Worm (Caenorhabditis elegans) whole organism, young adult: ENCODE results near the gene C05A2.4.

ENCODE experiments used
- B0019.2 ChIP-seq: fragments of 200-800 bp; sonication (Bioruptor generic); conservative IDR thresholded peaks from 2 replicates; pipeline ENCODE4 v1.3.6; 2022; ENCODE audit warnings: missing genetic modification reagents, missing genetic modification characterization, missing compliant biosample characterization
- B0035.1 ChIP-seq: sonication (generic microtip); optimal IDR thresholded peaks from 2 replicates; lab custom pipeline; 2016; ENCODE audit warnings: missing genetic modification characterization, mild to moderate bottlenecking, missing compliant biosample characterization, missing genotype, missing genetic modification reagents
- B0261.1 ChIP-seq: sonication (generic microtip); optimal IDR thresholded peaks from 2 replicates; lab custom pipeline; 2016; ENCODE audit warnings: mild to moderate bottlenecking, missing genetic modification characterization, moderate library complexity, missing compliant biosample characterization
- B0336.3 ChIP-seq: fragments of 200-800 bp; sonication (Bioruptor generic); IDR thresholded peaks from 2 replicates; pipeline ENCODE4 v1.3.6; 2022; ENCODE audit warnings: missing genetic modification characterization, missing compliant biosample characterization
- C06A6.2 ChIP-seq: fragments of 200-800 bp; sonication (Bioruptor generic); conservative IDR thresholded peaks from 2 replicates; pipeline ENCODE4 v1.3.6; 2022; ENCODE audit warnings: missing genetic modification characterization, missing compliant biosample characterization
- C17E4.6 ChIP-seq: fragments of 200-800 bp; sonication (Bioruptor generic); IDR thresholded peaks from 2 replicates; pipeline ENCODE4 v1.3.6; 2022; ENCODE audit warnings: missing genetic modification reagents, missing genetic modification characterization, missing compliant biosample characterization
- D2030.7 ChIP-seq: fragments of 200-800 bp; sonication (Bioruptor generic); IDR thresholded peaks from 2 replicates; pipeline ENCODE4 v1.3.6; 2022; ENCODE audit warnings: missing genetic modification reagents, missing genetic modification characterization, missing compliant biosample characterization
- F37B4.10 ChIP-seq: fragments of 200-800 bp; sonication (Bioruptor generic); IDR thresholded peaks from 2 replicates; pipeline ENCODE4 v1.3.6; 2022; ENCODE audit warnings: missing genetic modification characterization, missing compliant biosample characterization
- F49E8.2 ChIP-seq: sonication (generic microtip); optimal IDR thresholded peaks from 3 replicates; lab custom pipeline; 2017; ENCODE audit warnings: missing genetic modification characterization, mild to moderate bottlenecking, missing compliant biosample characterization, antibody characterized with exemption, moderate library complexity; ENCODE audit not compliant: insufficient read depth
- F55B11.4 ChIP-seq: sonication (generic microtip); optimal IDR thresholded peaks from 2 replicates; lab custom pipeline; 2016; ENCODE audit warnings: missing compliant biosample characterization, missing genetic modification characterization, borderline replicate concordance; ENCODE audit not compliant: insufficient read depth
- Y53F4B.3 ChIP-seq: fragments of 200-800 bp; sonication (Bioruptor generic); IDR thresholded peaks from 2 replicates; pipeline ENCODE4 v1.3.6; 2022; ENCODE audit warnings: missing genetic modification reagents, missing genetic modification characterization, missing compliant biosample characterization
- Y53G8AR.9 ChIP-seq: fragments of 200-800 bp; sonication (Bioruptor generic); conservative IDR thresholded peaks from 2 replicates; pipeline ENCODE4 v1.3.6; 2022; ENCODE audit warnings: missing genetic modification reagents, missing genetic modification characterization, missing compliant biosample characterization
- Y56A3A.18 ChIP-seq: fragments of 200-800 bp; sonication (Bioruptor generic); IDR thresholded peaks from 2 replicates; pipeline ENCODE4 v1.3.6; 2022; ENCODE audit warnings: missing genetic modification reagents, missing genetic modification characterization, missing compliant biosample characterization
- ZK185.1 ChIP-seq: sonication (generic microtip); optimal IDR thresholded peaks from 2 replicates; lab custom pipeline; 2016; ENCODE audit warnings: mild to moderate bottlenecking, missing genetic modification characterization, missing compliant biosample characterization; ENCODE audit not compliant: poor library complexity, severe bottlenecking
- akir-1 ChIP-seq: fragments of 200-800 bp; sonication (Bioruptor generic); optimal IDR thresholded peaks from 2 replicates; lab custom pipeline; 2018; ENCODE audit warnings: mild to moderate bottlenecking, missing genetic modification characterization, moderate library complexity, missing compliant biosample characterization
- ama-1 ChIP-seq, 3 experiments: fragments of 150-350 bp in 1 of 3; sonication (generic microtip) in 2 of 3; optimal IDR thresholded peaks; 2 replicates each; lab custom pipeline; 2014 to 2018; ENCODE audit warnings: missing biosample characterization in 2 of 3, missing genetic modification characterization in 2 of 3, missing genetic modification reagents in 2 of 3
- attf-3 ChIP-seq: fragments of 200-800 bp; sonication (Bioruptor generic); conservative IDR thresholded peaks from 2 replicates; pipeline ENCODE4 v1.3.6; 2022; ENCODE audit warnings: missing genetic modification reagents, missing genetic modification characterization, missing compliant biosample characterization
- attf-6 ChIP-seq: fragments of 200-800 bp; sonication (Bioruptor generic); IDR thresholded peaks from 2 replicates; pipeline ENCODE4 v1.3.6; 2022; ENCODE audit warnings: missing genetic modification reagents, missing genetic modification characterization, missing compliant biosample characterization
- ceh-27 ChIP-seq: fragments of 200-800 bp; sonication (Bioruptor generic); optimal IDR thresholded peaks from 2 replicates; lab custom pipeline; 2018; ENCODE audit warnings: mild to moderate bottlenecking, missing genetic modification characterization, moderate library complexity, missing compliant biosample characterization
- dpl-1 ChIP-seq: fragments of 150-350 bp; optimal IDR thresholded peaks from 2 replicates; lab custom pipeline; 2014; ENCODE audit warnings: missing biosample characterization, missing genetic modification reagents, missing genetic modification characterization
- efl-1 ChIP-seq: fragments of 150-350 bp; optimal IDR thresholded peaks from 2 replicates; lab custom pipeline; 2014; ENCODE audit warnings: missing biosample characterization, missing genetic modification reagents, missing genetic modification characterization
- egl-18 ChIP-seq: fragments of 200-800 bp; sonication (Bioruptor generic); IDR thresholded peaks from 2 replicates; pipeline ENCODE4 v1.3.6; 2022; ENCODE audit warnings: missing genetic modification reagents, missing genetic modification characterization, missing compliant biosample characterization
- egl-44 ChIP-seq: fragments of 200-800 bp; sonication (Bioruptor generic); IDR thresholded peaks from 2 replicates; pipeline ENCODE4 v1.3.6; 2022; ENCODE audit warnings: missing genetic modification reagents, missing genetic modification characterization, missing compliant biosample characterization
- egrh-3 ChIP-seq: fragments of 200-800 bp; sonication (Bioruptor generic); IDR thresholded peaks from 2 replicates; pipeline ENCODE4 v1.3.6; 2022; ENCODE audit warnings: missing genetic modification reagents, missing genetic modification characterization, missing compliant biosample characterization
- fkh-3 ChIP-seq: sonication (generic microtip); optimal IDR thresholded peaks from 2 replicates; lab custom pipeline; 2016; ENCODE audit warnings: mild to moderate bottlenecking, missing genetic modification characterization, missing compliant biosample characterization
- hlh-26 ChIP-seq: fragments of 200-800 bp; sonication (Bioruptor generic); conservative IDR thresholded peaks from 2 replicates; pipeline ENCODE4 v1.3.6; 2022; ENCODE audit warnings: missing genetic modification reagents, missing genetic modification characterization, missing compliant biosample characterization
- hmg-1.2 ChIP-seq: fragments of 200-800 bp; sonication (Bioruptor generic); IDR thresholded peaks from 2 replicates; pipeline ENCODE4 v1.3.6; 2022; ENCODE audit warnings: missing genetic modification reagents, missing genetic modification characterization, missing compliant biosample characterization
- hrde-1 ChIP-seq: sonication (generic microtip); optimal IDR thresholded peaks from 2 replicates; lab custom pipeline; 2016; ENCODE audit warnings: missing genetic modification characterization, mild to moderate bottlenecking, missing compliant biosample characterization, moderate library complexity, missing genotype, missing genetic modification reagents, borderline replicate concordance
- hsf-1 ChIP-seq: fragments of 200-800 bp; sonication (Bioruptor generic); IDR thresholded peaks from 2 replicates; pipeline ENCODE4 v1.3.6; 2022; ENCODE audit warnings: missing genetic modification reagents, missing genetic modification characterization, missing compliant biosample characterization
- lin-54 ChIP-seq: fragments of 200-800 bp; sonication (Bioruptor generic); optimal IDR thresholded peaks from 2 replicates; lab custom pipeline; 2018; ENCODE audit warnings: mild to moderate bottlenecking, missing genetic modification characterization, missing compliant biosample characterization
- lir-1 ChIP-seq: fragments of 200-800 bp; sonication (Bioruptor generic); conservative IDR thresholded peaks from 2 replicates; pipeline ENCODE4 v1.3.6; 2022; ENCODE audit warnings: missing genetic modification reagents, missing genetic modification characterization, missing compliant biosample characterization
- madf-3 ChIP-seq: fragments of 200-800 bp; sonication (Bioruptor generic); IDR thresholded peaks from 2 replicates; pipeline ENCODE4 v1.3.6; 2022; ENCODE audit warnings: missing genetic modification reagents, missing genetic modification characterization, missing compliant biosample characterization
- mcd-1 ChIP-seq: fragments of 200-800 bp; sonication (Bioruptor generic); IDR thresholded peaks from 2 replicates; pipeline ENCODE4 v1.3.6; 2022; ENCODE audit warnings: missing genetic modification reagents, missing genetic modification characterization, missing compliant biosample characterization
- nfya-2 ChIP-seq: fragments of 200-800 bp; sonication (Bioruptor generic); IDR thresholded peaks from 2 replicates; pipeline ENCODE4 v1.3.6; 2022; ENCODE audit warnings: missing genetic modification reagents, missing genetic modification characterization, missing compliant biosample characterization
- nhr-27 ChIP-seq: fragments of 200-800 bp; sonication (Bioruptor generic); optimal IDR thresholded peaks from 2 replicates; lab custom pipeline; 2018; ENCODE audit warnings: mild to moderate bottlenecking, missing genetic modification characterization, moderate library complexity, missing compliant biosample characterization
- nhr-80 ChIP-seq: sonication (generic microtip); optimal IDR thresholded peaks from 2 replicates; lab custom pipeline; 2016; ENCODE audit warnings: missing genetic modification characterization, missing compliant biosample characterization
- nhr-90 ChIP-seq: sonication (generic microtip); optimal IDR thresholded peaks from 2 replicates; lab custom pipeline; 2016; ENCODE audit warnings: missing genotype, mild to moderate bottlenecking, missing genetic modification characterization, missing compliant biosample characterization
- rpc-1 ChIP-seq, 2 experiments: fragments of 150-350 bp in 1 of 2; sonication (generic microtip) in 1 of 2; optimal IDR thresholded peaks; 2 replicates each; lab custom pipeline; 2014 to 2018; ENCODE audit warnings: missing biosample characterization in 1 of 2, missing genetic modification characterization in 1 of 2, missing genetic modification reagents in 1 of 2, missing genotype in 1 of 2
- sdz-38 ChIP-seq: sonication (generic microtip); optimal IDR thresholded peaks from 2 replicates; lab custom pipeline; 2016; ENCODE audit warnings: missing genotype, missing genetic modification characterization, missing compliant biosample characterization
- snpc-1.3 ChIP-seq: sonication (generic microtip); optimal IDR thresholded peaks from 2 replicates; lab custom pipeline; 2017; ENCODE audit warnings: missing genetic modification characterization, mild to moderate bottlenecking, missing compliant biosample characterization, antibody characterized with exemption, moderate library complexity, missing genotype, missing genetic modification reagents; ENCODE audit not compliant: insufficient read depth
- snpc-4 ChIP-seq, 5 experiments: fragments of 150-350 bp in 1 of 5; sonication (generic microtip) in 4 of 5; optimal IDR thresholded peaks; 2 replicates each; lab custom pipeline; 2014 to 2018; ENCODE audit warnings: missing genetic modification characterization in 5 of 5, missing biosample characterization in 3 of 5, antibody characterized with exemption in 2 of 5, mild to moderate bottlenecking in 2 of 5, missing compliant biosample characterization in 2 of 5, missing genotype in 2 of 5, moderate library complexity in 2 of 5, missing genetic modification reagents in 1 of 5
- somi-1 ChIP-seq: fragments of 200-800 bp; sonication (Bioruptor generic); optimal IDR thresholded peaks from 2 replicates; lab custom pipeline; 2018; ENCODE audit warnings: mild to moderate bottlenecking, missing genetic modification characterization, missing compliant biosample characterization
- unc-130 ChIP-seq: sonication (generic microtip); optimal IDR thresholded peaks from 2 replicates; lab custom pipeline; 2016; ENCODE audit warnings: missing genetic modification reagents, missing genetic modification characterization, missing compliant biosample characterization
- ztf-18 ChIP-seq: sonication (generic microtip); optimal IDR thresholded peaks from 2 replicates; lab custom pipeline; 2016; ENCODE audit warnings: missing genotype, mild to moderate bottlenecking, missing genetic modification characterization, missing compliant biosample characterization
- ztf-28 ChIP-seq: fragments of 200-800 bp; sonication (Bioruptor generic); IDR thresholded peaks from 2 replicates; pipeline ENCODE4 v1.3.6; 2022; ENCODE audit warnings: missing genetic modification reagents, missing genetic modification characterization, missing compliant biosample characterization
- ztf-6 ChIP-seq: fragments of 200-800 bp; sonication (Bioruptor generic); IDR thresholded peaks from 2 replicates; pipeline ENCODE4 v1.3.6; 2022; ENCODE audit warnings: missing genetic modification reagents, missing genetic modification characterization, missing compliant biosample characterization

The C05A2.4 gene

ce11 chrV:10736756-10737155 is 41.5 kb downstream of the C05A2.4 start, which contains the start of the genes mre-11 and wdr-5.3 (continued):
- peak; percentile 70 for TF ChIP-seq ceh-27 (GFP tag; lab: Kevin White, UChicago)
- TF ChIP-seq somi-1 (GFP tag; lab: Kevin White, UChicago): no peak
- no peak for TF ChIP-seq egl-44 (GFP tag; lab: Robert Waterston, UW)
- TF ChIP-seq F55B11.4 (tag; lab: Kevin White, UChicago): no peak
- no peak for TF ChIP-seq egrh-3 (GFP tag; lab: Robert Waterston, UW)
- TF ChIP-seq rpc-1 (optimal IDR thresholded peaks at IDR 0.05; lab: Kevin White, UChicago): no peak
- TF ChIP-seq rpc-1 (tag; optimal IDR thresholded peaks at IDR 0.05; lab: Kevin White, UChicago): no peak
- TF ChIP-seq lir-1 (GFP tag; lab: Robert Waterston, UW): peak; percentile 21; the same call in 1 of the 2 replicates
- TF ChIP-seq lin-54 (GFP tag; lab: Kevin White, UChicago): peak; percentile 80
- peak; percentile 51; the same call in 1 of the 2 replicates for TF ChIP-seq ztf-6
- no peak for TF ChIP-seq fkh-3
- TF ChIP-seq hmg-1.2: peak; percentile 21; the same call in 1 of the 2 replicates
- no peak for TF ChIP-seq Y53G8AR.9 (GFP tag; lab: Robert Waterston, UW)
- TF ChIP-seq nhr-90: no peak
- TF ChIP-seq nhr-27: no peak
- TF ChIP-seq snpc-4 (GFP tag; optimal IDR thresholded peaks at IDR 0.05; lab: Kevin White, UChicago): no peak
- peak in 1 of 4 experiments; percentile 44 for TF ChIP-seq snpc-4 (tag; optimal IDR thresholded peaks at IDR 0.05; lab: Kevin White, UChicago)
- TF ChIP-seq B0336.3 (GFP tag; lab: Robert Waterston, UW): peak; percentile 45; the same call in 1 of the 2 replicates
- TF ChIP-seq D2030.7 (GFP tag; lab: Robert Waterston, UW): peak; percentile 52
- TF ChIP-seq egl-18 (GFP tag; lab: Robert Waterston, UW): no peak
- TF ChIP-seq hlh-26 (GFP tag; lab: Robert Waterston, UW): no peak
- no peak for TF ChIP-seq C17E4.6 (GFP tag; lab: Robert Waterston, UW)
- TF ChIP-seq F37B4.10: no peak
- TF ChIP-seq dpl-1: peak; percentile 58
- no peak for TF ChIP-seq madf-3
- TF ChIP-seq sdz-38 (tag; lab: Kevin White, UChicago): no peak
- peak; percentile 70 for TF ChIP-seq ZK185.1 (tag; lab: Kevin White, UChicago)
- no peak for TF ChIP-seq B0019.2 (GFP tag; lab: Robert Waterston, UW)
- TF ChIP-seq attf-6: no peak
- TF ChIP-seq B0261.1 (tag; lab: Kevin White, UChicago): no peak
- 0 out of 2 replicates have a peak, but pooled peaks have one; percentile 10 for TF ChIP-seq ztf-28 (GFP tag; lab: Robert Waterston, UW)
- no peak for TF ChIP-seq B0035.1 (tag; lab: Kevin White, UChicago)
- no peak for TF ChIP-seq akir-1
- TF ChIP-seq snpc-1.3: peak; percentile 14
- no peak for TF ChIP-seq attf-3
- peak; percentile 85 for TF ChIP-seq efl-1
- peak; percentile 48; the same call in 1 of the 2 replicates for TF ChIP-seq mcd-1 (GFP tag; lab: Robert Waterston, UW)
- TF ChIP-seq Y53F4B.3: no peak
- no peak for TF ChIP-seq ama-1 (optimal IDR thresholded peaks at IDR 0.05; lab: Kevin White, UChicago)
- TF ChIP-seq ama-1 (GFP tag; optimal IDR thresholded peaks at IDR 0.05; lab: Kevin White, UChicago): no peak
- TF ChIP-seq hrde-1: no peak
- no peak for TF ChIP-seq nfya-2 (GFP tag; lab: Robert Waterston, UW)
- no peak for TF ChIP-seq C06A6.2
- peak; percentile 81 for TF ChIP-seq unc-130 (GFP tag; lab: Kevin White, UChicago)
- no peak for TF ChIP-seq nhr-80 (tag; lab: Kevin White, UChicago)
- TF ChIP-seq Y56A3A.18 (GFP tag; lab: Robert Waterston, UW): no peak
- no peak for TF ChIP-seq ztf-18 (tag; lab: Kevin White, UChicago)
- 0 out of 2 replicates have a peak, but pooled peaks have one; percentile 51 for TF ChIP-seq hsf-1
- TF ChIP-seq F49E8.2 (tag; lab: Kevin White, UChicago): peak; percentile 17
